Comparison of ENCODE assay signal across 8 worm cellular contexts in the genomic region with DNA sequence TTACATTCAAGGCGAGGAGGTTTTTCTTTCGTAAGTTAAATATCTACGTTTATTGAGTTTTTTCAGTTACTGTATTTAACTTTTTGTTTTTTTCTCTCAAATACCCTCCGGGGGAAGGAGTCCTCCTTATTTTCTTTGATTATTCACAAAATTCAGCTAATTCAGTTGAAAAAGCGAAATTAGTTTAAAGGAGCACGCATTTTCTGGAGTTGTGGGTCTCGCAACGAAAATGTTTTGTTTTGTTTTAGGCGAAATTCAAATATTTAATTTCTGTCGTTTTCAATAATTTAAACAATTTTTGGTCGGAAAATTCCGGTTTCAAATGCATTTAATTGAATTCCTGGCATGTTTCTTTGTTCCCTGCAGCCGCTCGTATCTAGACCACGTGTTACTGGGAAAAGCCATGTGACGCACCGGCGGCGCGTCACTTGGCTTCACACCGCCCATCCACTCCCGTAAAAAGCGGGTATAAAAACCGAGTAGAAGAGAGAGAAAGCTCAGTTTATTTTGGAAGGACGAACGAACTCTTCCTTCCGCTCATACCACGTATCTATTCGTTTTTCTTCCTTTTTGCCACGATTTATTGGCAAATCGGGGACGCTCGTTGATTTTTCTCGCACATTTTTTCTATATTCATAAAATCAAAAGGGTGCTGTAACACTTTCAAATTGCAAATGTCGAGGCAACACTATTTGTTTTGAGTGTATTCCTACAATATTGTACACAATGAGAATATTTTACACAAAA.
A peak's percentile ranks its signal among the peaks of the same experiment; 100 is the strongest.
TF ChIP-seq lines count a peak whose summit lies in the region.

No protein-coding gene starts in this region.

TF ChIP-seq in whole organism, L1 larva, 84 proteins besides CTCF, POLR2A, EP300 and RAD21 (continues in another document):
- TF ChIP-seq fkh-8 (tag; optimal IDR thresholded peaks at IDR 0.05; lab: Kevin White, UChicago) = peak; percentile 33
- TF ChIP-seq ztf-11 (tag; optimal IDR thresholded peaks at IDR 0.05; lab: Kevin White, UChicago) = no peak
- no peak for TF ChIP-seq nhr-237 (tag; optimal IDR thresholded peaks at IDR 0.05; lab: Kevin White, UChicago)
- peak; percentile 76 for TF ChIP-seq lin-14 (GFP tag; optimal IDR thresholded peaks at IDR 0.05; lab: Kevin White, UChicago)
- TF ChIP-seq lin-39 (tag; optimal IDR thresholded peaks at IDR 0.05; lab: Kevin White, UChicago) = no peak
- peak; percentile 74 for TF ChIP-seq ama-1 (optimal IDR thresholded peaks at IDR 0.05; lab: Kevin White, UChicago)
- TF ChIP-seq xbp-1 (tag; optimal IDR thresholded peaks at IDR 0.05; lab: Kevin White, UChicago) = peak; percentile 18
- TF ChIP-seq unc-62 (GFP tag; optimal IDR thresholded peaks at IDR 0.05; lab: Kevin White, UChicago) = no peak
- TF ChIP-seq unc-130 (tag; optimal IDR thresholded peaks at IDR 0.05; lab: Kevin White, UChicago) = peak; percentile 1
- TF ChIP-seq rnt-1 (tag; optimal IDR thresholded peaks at IDR 0.05; lab: Kevin White, UChicago) = peak; percentile 43

TF ChIP-seq in whole organism, L2 larva, 48 proteins besides CTCF, POLR2A, EP300 and RAD21:
- TF ChIP-seq lsy-2 (tag; optimal IDR thresholded peaks at IDR 0.05; lab: Kevin White, UChicago) (peak in 1 of 2 experiments; percentile 21), nhr-10 (tag; optimal IDR thresholded peaks at IDR 0.05; lab: Kevin White, UChicago) (no peak), nhr-129 (tag; optimal IDR thresholded peaks at IDR 0.05; lab: Kevin White, UChicago) (peak; percentile 20), gmeb-1 (tag; optimal IDR thresholded peaks at IDR 0.05; lab: Kevin White, UChicago) (no peak), ama-1 (optimal IDR thresholded peaks at IDR 0.05; lab: Kevin White, UChicago) (peak; percentile 80), C34F6.9 (tag; optimal IDR thresholded peaks at IDR 0.05; lab: Kevin White, UChicago) (peak; percentile 20), sma-9 (GFP tag; optimal IDR thresholded peaks at IDR 0.05; lab: Kevin White, UChicago) (no peak), sma-9 (tag; optimal IDR thresholded peaks at IDR 0.05; lab: Kevin White, UChicago) (no peak)

TF ChIP-seq in whole organism, L3 larva, 47 proteins besides CTCF, POLR2A, EP300 and RAD21:
- no peak for TF ChIP-seq skn-1 (tag; optimal IDR thresholded peaks at IDR 0.05; lab: Kevin White, UChicago)
- no peak for TF ChIP-seq egl-27 (tag; optimal IDR thresholded peaks at IDR 0.05; lab: Kevin White, UChicago)
- no peak for TF ChIP-seq nhr-25 (tag; optimal IDR thresholded peaks at IDR 0.05; lab: Kevin White, UChicago)
- TF ChIP-seq pqm-1 (tag; optimal IDR thresholded peaks at IDR 0.05; lab: Kevin White, UChicago) = no peak
- TF ChIP-seq unc-39 (tag; optimal IDR thresholded peaks at IDR 0.05; lab: Kevin White, UChicago) = no peak
- peak; percentile 78 for TF ChIP-seq ama-1 (optimal IDR thresholded peaks at IDR 0.05; lab: Kevin White, UChicago)
- TF ChIP-seq ZK546.5 (tag; optimal IDR thresholded peaks at IDR 0.05; lab: Kevin White, UChicago) = no peak
- peak; percentile 13 for TF ChIP-seq nfya-1 (tag; optimal IDR thresholded peaks at IDR 0.05; lab: Kevin White, UChicago; ENCODE audit: insufficient read depth)

TF ChIP-seq in whole organism, L4 larva, 104 proteins besides CTCF, POLR2A, EP300 and RAD21 (continues in another document):
- peak; percentile 42 for TF ChIP-seq hlh-11 (tag; optimal IDR thresholded peaks at IDR 0.05; lab: Kevin White, UChicago)
- TF ChIP-seq F37D6.2 (tag; optimal IDR thresholded peaks at IDR 0.05; lab: Kevin White, UChicago) = peak; percentile 1
- no peak for TF ChIP-seq F49E8.2 (tag; optimal IDR thresholded peaks at IDR 0.05; lab: Kevin White, UChicago; ENCODE audit: borderline replicate concordance)
- TF ChIP-seq nhr-25 (tag; optimal IDR thresholded peaks at IDR 0.05; lab: Kevin White, UChicago; ENCODE audit: borderline replicate concordance, insufficient read depth) = no peak
- TF ChIP-seq duxl-1 (tag; optimal IDR thresholded peaks at IDR 0.05; lab: Kevin White, UChicago; ENCODE audit: poor library complexity) = no peak
- no peak for TF ChIP-seq unc-62 (GFP tag; optimal IDR thresholded peaks at IDR 0.05 in 1 of 2; lab: Kevin White, UChicago)
- no peak for TF ChIP-seq unc-62 (tag; optimal IDR thresholded peaks at IDR 0.05; lab: Kevin White, UChicago)
- no peak for TF ChIP-seq jun-1 (tag; optimal IDR thresholded peaks at IDR 0.05; lab: Kevin White, UChicago)
- TF ChIP-seq ama-1 (optimal IDR thresholded peaks at IDR 0.05; lab: Kevin White, UChicago) = peak; percentile 76
- no peak for TF ChIP-seq daf-8 (GFP tag; IDR thresholded peaks at IDR 0.05; lab: Robert Waterston, UW)
- TF ChIP-seq hlh-30 (tag; optimal IDR thresholded peaks at IDR 0.05; lab: Kevin White, UChicago; ENCODE audit: insufficient read depth) = peak; percentile 69

TF ChIP-seq in whole organism, early embryonic, 17 proteins besides CTCF, POLR2A, EP300 and RAD21:
- no peak for TF ChIP-seq ceh-36 (tag; optimal IDR thresholded peaks at IDR 0.05; lab: Kevin White, UChicago)
- TF ChIP-seq tbx-11 (GFP tag; IDR thresholded peaks at IDR 0.05; lab: Robert Waterston, UW) = 0 out of 2 replicates have a peak, but pooled peaks have one; percentile 24

TF ChIP-seq in whole organism, late embryonic, 69 proteins besides CTCF, POLR2A, EP300 and RAD21:
- TF ChIP-seq hlh-30 (tag; optimal IDR thresholded peaks at IDR 0.05; lab: Kevin White, UChicago; ENCODE audit: insufficient read depth) (peak; percentile 69), ceh-31 (tag; optimal IDR thresholded peaks at IDR 0.05; lab: Kevin White, UChicago) (peak; percentile 6), pag-3 (tag; optimal IDR thresholded peaks at IDR 0.05; lab: Kevin White, UChicago; ENCODE audit: borderline replicate concordance) (no peak)

TF ChIP-seq in whole organism, mixed stage, embryonic, 35 proteins besides CTCF, POLR2A, EP300 and RAD21:
- TF ChIP-seq sptf-1 (tag; optimal IDR thresholded peaks at IDR 0.05; lab: Kevin White, UChicago) (peak; percentile 37), mab-5 (tag; optimal IDR thresholded peaks at IDR 0.05; lab: Kevin White, UChicago) (no peak), hlh-1 (tag; optimal IDR thresholded peaks at IDR 0.05; lab: Kevin White, UChicago) (peak; percentile 88)

TF ChIP-seq in whole organism, young adult, 124 proteins besides CTCF, POLR2A, EP300 and RAD21:
- TF ChIP-seq ceh-40 (GFP tag; IDR thresholded peaks at IDR 0.05; lab: Robert Waterston, UW) (no peak), egl-18 (GFP tag; IDR thresholded peaks at IDR 0.05; lab: Robert Waterston, UW) (no peak), snpc-3.4 (tag; optimal IDR thresholded peaks at IDR 0.05; lab: Kevin White, UChicago) (peak; percentile 10), lin-40 (tag; optimal IDR thresholded peaks at IDR 0.05; lab: Kevin White, UChicago) (no peak), pha-4 (tag; optimal IDR thresholded peaks at IDR 0.05; lab: Kevin White, UChicago) (no peak), attf-6 (GFP tag; IDR thresholded peaks at IDR 0.05; lab: Robert Waterston, UW) (no peak), nhr-90 (tag; optimal IDR thresholded peaks at IDR 0.05; lab: Kevin White, UChicago) (no peak), bed-2 (GFP tag; IDR thresholded peaks at IDR 0.05; lab: Robert Waterston, UW) (no peak), lin-35 (GFP tag; optimal IDR thresholded peaks at IDR 0.05; lab: Kevin White, UChicago) (no peak), nfya-2 (GFP tag; IDR thresholded peaks at IDR 0.05; lab: Robert Waterston, UW) (no peak), ztf-26 (tag; optimal IDR thresholded peaks at IDR 0.05; lab: Kevin White, UChicago) (no peak), mxl-1 (tag; optimal IDR thresholded peaks at IDR 0.05; lab: Kevin White, UChicago) (no peak), zfh-2 (GFP tag; conservative IDR thresholded peaks at IDR 0.05; lab: Robert Waterston, UW) (peak; percentile 46; the same call in 1 of the 2 replicates), ztf-25 (GFP tag; IDR thresholded peaks at IDR 0.05; lab: Robert Waterston, UW) (no peak), madf-10 (tag; optimal IDR thresholded peaks at IDR 0.05; lab: Kevin White, UChicago) (no peak), ztf-22 (GFP tag; optimal IDR thresholded peaks at IDR 0.05; lab: Kevin White, UChicago) (no peak), F33H1.4 (GFP tag; IDR thresholded peaks at IDR 0.05; lab: Robert Waterston, UW) (peak; percentile 70), Y95B8A.8 (GFP tag; IDR thresholded peaks at IDR 0.05; lab: Robert Waterston, UW) (no peak), Y79H2A.3 (GFP tag; conservative IDR thresholded peaks at IDR 0.05; lab: Robert Waterston, UW) (no peak), somi-1 (GFP tag; optimal IDR thresholded peaks at IDR 0.05; lab: Kevin White, UChicago) (peak; percentile 12), Y53F4B.3 (GFP tag; IDR thresholded peaks at IDR 0.05; lab: Robert Waterston, UW) (no peak), ekl-4 (GFP tag; IDR thresholded peaks at IDR 0.05; lab: Robert Waterston, UW) (no peak), lsl-1 (GFP tag; optimal IDR thresholded peaks at IDR 0.05; lab: Kevin White, UChicago) (no peak), B0035.1 (tag; optimal IDR thresholded peaks at IDR 0.05; lab: Kevin White, UChicago) (no peak), B0019.2 (GFP tag; conservative IDR thresholded peaks at IDR 0.05; lab: Robert Waterston, UW) (no peak), let-526 (GFP tag; IDR thresholded peaks at IDR 0.05; lab: Robert Waterston, UW) (no peak), athp-1 (tag; optimal IDR thresholded peaks at IDR 0.05; lab: Kevin White, UChicago) (no peak), F23B12.7 (tag; optimal IDR thresholded peaks at IDR 0.05; lab: Kevin White, UChicago; ENCODE audit: insufficient read depth) (no peak), ama-1 (optimal IDR thresholded peaks at IDR 0.05; lab: Kevin White, UChicago) (peak; percentile 32), ama-1 (GFP tag; optimal IDR thresholded peaks at IDR 0.05; lab: Kevin White, UChicago) (no peak), D2030.7 (GFP tag; IDR thresholded peaks at IDR 0.05; lab: Robert Waterston, UW) (0 out of 2 replicates have a peak, but pooled peaks have one; percentile 20), hlh-12 (tag; optimal IDR thresholded peaks at IDR 0.05; lab: Kevin White, UChicago) (no peak), B0261.1 (tag; optimal IDR thresholded peaks at IDR 0.05; lab: Kevin White, UChicago) (no peak)
